Worm (Caenorhabditis elegans) whole organism, midembryonic: ENCODE data around the gene ZK809.9.

Source experiments
- T22C8.4 ChIP-seq: fragments of 200-800 bp; sonication (Bioruptor generic); IDR thresholded peaks from 2 replicates; pipeline ENCODE4 v1.3.6; 2022; ENCODE audit warnings: missing genetic modification characterization, missing compliant biosample characterization
- cog-1 ChIP-seq: sonication (generic microtip); optimal IDR thresholded peaks from 2 replicates; lab custom pipeline; 2016; ENCODE audit warnings: missing genetic modification characterization, missing compliant biosample characterization
- flt-1 ChIP-seq: fragments of 200-800 bp; sonication (Bioruptor generic); IDR thresholded peaks from 2 replicates; pipeline ENCODE4 v1.3.6; 2022; ENCODE audit warnings: missing genetic modification characterization, missing compliant biosample characterization
- klf-2 ChIP-seq: fragments of 200-800 bp; sonication (Bioruptor generic); conservative IDR thresholded peaks from 2 replicates; pipeline ENCODE4 v1.3.6; 2022; ENCODE audit warnings: missing genetic modification reagents, missing genetic modification characterization, missing compliant biosample characterization
- med-1 ChIP-seq: sonication (generic microtip); optimal IDR thresholded peaks from 2 replicates; lab custom pipeline; 2017; ENCODE audit warnings: missing genetic modification characterization, mild to moderate bottlenecking, missing compliant biosample characterization, antibody characterized with exemption, missing genetic modification reagents; ENCODE audit not compliant: insufficient read depth
- ref-1 ChIP-seq: fragments of 200-800 bp; sonication (Bioruptor generic); conservative IDR thresholded peaks from 2 replicates; pipeline ENCODE4 v1.3.6; 2022; ENCODE audit warnings: missing genetic modification reagents, missing genetic modification characterization, missing compliant biosample characterization
- tab-1 ChIP-seq: fragments of 200-800 bp; sonication (Bioruptor generic); IDR thresholded peaks from 2 replicates; pipeline ENCODE4 v1.3.6; 2022; ENCODE audit warnings: missing genetic modification characterization, missing compliant biosample characterization
- ztf-23 ChIP-seq: fragments of 200-800 bp; sonication (Bioruptor generic); IDR thresholded peaks from 2 replicates; pipeline ENCODE4 v1.3.6; 2022; ENCODE audit warnings: missing genetic modification reagents, missing genetic modification characterization, missing compliant biosample characterization
- ztf-29 ChIP-seq: fragments of 200-800 bp; sonication (Bioruptor generic); IDR thresholded peaks from 2 replicates; pipeline ENCODE4 v1.3.6; 2022; ENCODE audit warnings: missing genetic modification reagents, missing genetic modification characterization, missing compliant biosample characterization

Gene ZK809.9

DNA sequence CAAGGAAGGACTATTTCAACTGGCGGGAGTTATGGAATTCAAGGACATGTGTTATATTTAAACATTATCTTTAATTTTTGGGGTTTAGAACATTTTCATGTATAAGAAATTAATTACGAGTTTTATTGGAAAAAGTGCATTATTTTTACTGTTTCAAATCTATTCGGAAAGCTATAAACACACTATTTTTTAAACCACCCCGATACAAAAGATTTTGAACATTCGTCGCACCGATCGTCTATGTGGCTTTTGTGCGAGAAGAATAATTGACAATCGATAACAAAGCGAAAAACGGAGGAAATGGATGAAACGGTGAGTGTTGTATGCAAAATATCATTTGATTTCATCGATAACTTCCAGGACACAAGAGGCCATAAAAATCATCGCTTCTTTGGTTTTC is at the start of gene ZK809.9:
ZK809.9 (plus strand) TSS at position 301 of the 400 bp plus-strand sequence.
- no peak for TF ChIP-seq ref-1 (GFP tag; lab: Robert Waterston, UW)
- TF ChIP-seq klf-2 (GFP tag; lab: Robert Waterston, UW): no peak
- TF ChIP-seq med-1: no peak
- no peak for TF ChIP-seq flt-1 (GFP tag; lab: Robert Waterston, UW)
- TF ChIP-seq T22C8.4 (GFP tag; lab: Robert Waterston, UW): no peak
- TF ChIP-seq ztf-29 (GFP tag; lab: Robert Waterston, UW): no peak
- TF ChIP-seq ztf-23 (GFP tag; lab: Robert Waterston, UW): no peak
- TF ChIP-seq tab-1 (GFP tag; lab: Robert Waterston, UW): no peak
- TF ChIP-seq cog-1 (tag; lab: Kevin White, UChicago): no peak

DNA sequence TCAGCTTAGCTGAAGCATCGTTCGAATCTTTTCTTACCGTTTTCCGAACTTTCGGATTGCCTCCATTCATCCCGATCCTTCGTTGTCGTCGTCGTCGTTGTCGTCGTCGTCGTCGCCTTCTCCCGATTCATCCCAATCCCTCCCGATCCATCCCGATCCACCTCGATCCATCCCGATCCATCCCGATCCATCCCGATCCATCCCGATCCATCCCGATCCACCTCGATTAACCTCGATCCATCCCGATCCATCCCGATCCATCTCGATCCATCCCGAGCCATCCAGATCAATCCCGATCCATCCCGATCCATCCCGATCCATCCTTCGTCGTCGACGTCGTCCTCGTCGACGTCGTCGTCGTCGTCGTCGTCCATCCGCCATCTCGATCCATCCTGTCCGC is 48.6 kb upstream of the ZK809.9 start:
- 0 out of 2 replicates have a peak, but pooled peaks have one; percentile 21 for TF ChIP-seq ztf-29 (GFP tag; lab: Robert Waterston, UW)

DNA sequence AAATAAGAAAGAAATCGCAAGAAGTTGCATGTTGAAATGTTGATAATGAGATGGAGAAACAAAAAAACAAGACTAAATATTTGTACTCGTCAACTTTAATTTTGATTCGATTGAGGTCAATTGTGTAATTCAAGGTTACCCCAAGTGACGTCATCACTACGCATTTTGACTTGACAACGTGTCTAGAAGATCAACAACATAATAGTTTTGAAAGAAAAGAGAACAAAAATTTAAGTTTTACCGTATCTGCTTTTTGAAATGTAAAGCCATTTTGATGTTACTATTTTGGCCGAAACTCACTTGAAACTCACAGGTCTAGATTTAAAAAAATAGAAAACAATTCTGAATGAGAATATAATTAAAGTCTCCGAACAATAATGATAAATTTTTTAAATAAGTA is 44.2 kb upstream of the ZK809.9 start, which contains the start of gene dsl-5:
dsl-5 (minus strand) TSS at position 101 of the 400 bp plus-strand sequence.
- TF ChIP-seq med-1: no peak
- no peak for TF ChIP-seq ztf-29 (GFP tag; lab: Robert Waterston, UW)
- TF ChIP-seq cog-1 (tag; lab: Kevin White, UChicago): no peak
- TF ChIP-seq ref-1 (GFP tag; lab: Robert Waterston, UW): no peak
- no peak for TF ChIP-seq T22C8.4 (GFP tag; lab: Robert Waterston, UW)
- TF ChIP-seq tab-1 (GFP tag; lab: Robert Waterston, UW): no peak
- TF ChIP-seq flt-1 (GFP tag; lab: Robert Waterston, UW): no peak
- TF ChIP-seq ztf-23 (GFP tag; lab: Robert Waterston, UW): no peak
- TF ChIP-seq klf-2 (GFP tag; lab: Robert Waterston, UW): no peak

DNA sequence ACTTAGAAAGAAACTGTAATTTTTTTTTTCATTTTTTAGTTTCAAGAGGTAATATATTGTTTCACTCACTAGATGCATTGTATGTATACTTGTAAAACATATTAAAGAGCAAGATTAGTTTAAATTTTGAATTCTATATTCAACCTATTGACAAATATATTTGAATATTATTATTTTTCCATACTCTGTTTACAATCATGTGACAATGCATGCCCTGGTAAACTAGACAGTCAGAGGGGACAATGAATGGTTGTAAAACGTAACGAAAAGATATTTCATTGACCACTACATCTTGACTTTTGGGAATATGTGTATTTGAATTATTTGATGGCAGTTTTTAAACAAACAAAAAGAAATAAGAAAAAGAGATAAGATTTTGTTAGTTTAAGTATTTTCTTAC is 42.8 kb upstream of the ZK809.9 start:
- no peak for TF ChIP-seq ztf-29 (GFP tag; lab: Robert Waterston, UW)
- TF ChIP-seq cog-1 (tag; lab: Kevin White, UChicago): no peak
- no peak for TF ChIP-seq ztf-23 (GFP tag; lab: Robert Waterston, UW)
- no peak for TF ChIP-seq ref-1 (GFP tag; lab: Robert Waterston, UW)
- TF ChIP-seq flt-1 (GFP tag; lab: Robert Waterston, UW): no peak
- no peak for TF ChIP-seq T22C8.4 (GFP tag; lab: Robert Waterston, UW)
- no peak for TF ChIP-seq klf-2 (GFP tag; lab: Robert Waterston, UW)
- no peak for TF ChIP-seq tab-1 (GFP tag; lab: Robert Waterston, UW)
- no peak for TF ChIP-seq med-1

DNA sequence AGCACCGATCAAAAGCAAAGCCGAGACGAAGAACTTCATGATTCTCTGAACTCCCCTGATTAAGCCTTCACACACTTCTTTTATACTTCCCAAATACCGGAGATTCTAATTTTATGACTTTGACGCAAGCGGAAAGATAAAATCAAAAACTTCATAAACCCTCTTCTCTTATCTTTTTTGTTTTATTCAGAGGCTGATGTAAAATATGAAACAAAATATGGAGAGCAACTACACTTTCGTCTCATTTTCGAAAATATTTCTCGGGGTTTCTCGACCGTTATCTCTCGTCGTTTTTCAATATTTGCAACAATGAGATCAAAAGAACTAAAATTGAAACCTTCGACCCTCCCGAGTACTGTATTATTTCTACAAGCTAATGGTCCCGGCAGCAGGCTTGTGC is 42.0 kb upstream of the ZK809.9 start, which contains the start of gene lys-4:
lys-4 (minus strand) TSS at position 115 of the 400 bp plus-strand sequence.
- TF ChIP-seq klf-2 (GFP tag; lab: Robert Waterston, UW): no peak
- TF ChIP-seq tab-1 (GFP tag; lab: Robert Waterston, UW): no peak
- TF ChIP-seq T22C8.4 (GFP tag; lab: Robert Waterston, UW): no peak
- no peak for TF ChIP-seq ref-1 (GFP tag; lab: Robert Waterston, UW)
- TF ChIP-seq flt-1 (GFP tag; lab: Robert Waterston, UW): no peak
- TF ChIP-seq ztf-23 (GFP tag; lab: Robert Waterston, UW): no peak
- TF ChIP-seq med-1: no peak
- TF ChIP-seq ztf-29 (GFP tag; lab: Robert Waterston, UW): no peak
- no peak for TF ChIP-seq cog-1 (tag; lab: Kevin White, UChicago)

DNA sequence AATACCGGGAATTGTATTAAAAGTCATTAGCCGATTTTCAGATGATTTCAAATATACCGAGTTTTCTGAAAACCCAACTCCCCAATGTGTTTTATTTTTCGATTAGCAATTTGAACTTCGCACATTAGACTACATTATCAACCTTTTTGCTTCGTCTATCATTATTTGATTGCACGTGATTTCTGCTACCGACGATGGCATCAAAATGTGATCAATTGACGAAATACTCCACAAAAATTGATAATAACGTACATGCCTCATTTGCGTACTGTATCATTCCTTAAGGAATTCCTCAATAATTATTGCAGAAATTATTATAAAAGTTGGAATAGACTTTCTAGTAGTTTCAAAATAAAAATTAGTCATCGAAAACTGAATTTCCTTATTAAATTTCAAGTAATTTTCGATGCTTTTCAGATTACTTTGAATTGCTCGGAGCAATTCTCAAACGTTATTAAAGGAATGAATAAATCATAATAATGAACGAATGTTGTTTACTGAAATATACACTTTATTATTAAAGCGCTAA is 41.3 kb upstream of the ZK809.9 start:
- no peak for TF ChIP-seq flt-1 (GFP tag; lab: Robert Waterston, UW)
- TF ChIP-seq tab-1 (GFP tag; lab: Robert Waterston, UW): no peak
- TF ChIP-seq med-1: no peak
- no peak for TF ChIP-seq ztf-23 (GFP tag; lab: Robert Waterston, UW)
- no peak for TF ChIP-seq klf-2 (GFP tag; lab: Robert Waterston, UW)
- TF ChIP-seq T22C8.4 (GFP tag; lab: Robert Waterston, UW): no peak
- TF ChIP-seq ref-1 (GFP tag; lab: Robert Waterston, UW): no peak

DNA sequence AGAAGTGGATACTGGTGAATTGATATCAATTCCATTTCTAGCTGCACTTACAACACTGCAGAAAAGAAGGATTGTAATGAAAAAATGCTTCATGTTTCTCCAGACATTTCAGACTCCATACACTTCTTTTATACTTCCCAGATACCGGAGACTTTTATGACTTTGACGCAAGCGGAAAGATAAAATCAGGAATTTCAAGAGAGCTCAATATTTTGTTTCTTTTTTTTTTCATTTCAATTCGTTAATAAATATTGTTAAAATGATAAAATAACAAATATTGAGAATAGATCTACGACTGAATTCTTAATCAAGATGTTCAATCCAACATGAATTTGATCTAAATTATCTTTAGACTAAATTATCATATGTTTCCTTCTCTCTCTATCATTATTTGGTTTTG is 39.6 kb upstream of the ZK809.9 start, which contains the start of gene lys-5:
lys-5 (minus strand) TSS at position 101 of the 400 bp plus-strand sequence.
- TF ChIP-seq klf-2 (GFP tag; lab: Robert Waterston, UW) (no peak), ztf-29 (GFP tag; lab: Robert Waterston, UW) (no peak), flt-1 (GFP tag; lab: Robert Waterston, UW) (no peak), T22C8.4 (GFP tag; lab: Robert Waterston, UW) (no peak), ref-1 (GFP tag; lab: Robert Waterston, UW) (no peak), cog-1 (tag; lab: Kevin White, UChicago) (no peak), med-1 (no peak), tab-1 (GFP tag; lab: Robert Waterston, UW) (no peak), ztf-23 (GFP tag; lab: Robert Waterston, UW) (no peak)

DNA sequence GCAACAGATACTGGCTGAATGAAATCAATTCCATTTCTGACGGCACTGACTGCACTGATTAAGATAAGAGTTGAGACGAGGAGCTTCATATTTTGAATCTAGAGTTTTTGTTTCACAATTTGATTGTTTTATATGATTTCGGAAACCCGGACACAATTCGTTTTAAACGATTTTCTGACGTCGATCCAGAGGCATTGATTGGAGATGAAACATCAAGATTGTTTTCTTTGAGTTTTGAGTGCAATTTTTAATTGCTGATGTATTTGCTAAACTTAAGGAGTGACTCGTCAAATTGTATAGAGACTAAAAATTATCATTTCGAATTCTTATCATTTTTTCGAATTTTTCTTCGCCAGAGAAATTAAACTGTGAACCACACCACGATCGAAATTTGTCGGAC is 37.3 kb upstream of the ZK809.9 start, which contains the start of gene lys-6:
lys-6 (minus strand) TSS at position 101 of the 400 bp plus-strand sequence.
- TF ChIP-seq ztf-29 (GFP tag; lab: Robert Waterston, UW) (no peak), med-1 (no peak), flt-1 (GFP tag; lab: Robert Waterston, UW) (no peak), cog-1 (tag; lab: Kevin White, UChicago) (no peak), ztf-23 (GFP tag; lab: Robert Waterston, UW) (no peak), klf-2 (GFP tag; lab: Robert Waterston, UW) (no peak), tab-1 (GFP tag; lab: Robert Waterston, UW) (no peak)

DNA sequence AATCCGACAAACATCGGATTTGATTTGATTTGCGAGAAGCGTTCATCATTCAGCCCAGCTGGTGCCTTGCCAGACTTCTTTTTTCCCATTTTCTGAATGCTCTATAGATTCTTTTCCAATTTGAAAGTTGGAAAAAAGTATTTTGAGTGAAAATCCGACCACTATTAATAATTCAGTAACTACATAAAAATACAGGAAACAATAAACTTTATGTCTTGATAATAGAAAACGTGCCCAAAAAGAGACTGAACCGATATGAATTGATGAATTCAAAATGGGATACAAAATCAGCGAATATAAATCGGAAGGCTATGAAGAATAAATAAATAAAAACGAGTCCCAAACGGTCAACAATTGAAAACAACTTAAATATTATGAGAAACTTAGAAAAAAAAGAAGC is 33.4 kb upstream of the ZK809.9 start, which contains the start of gene F58B3.4:
F58B3.4 (minus strand) TSS at position 101 of the 400 bp plus-strand sequence.
- TF ChIP-seq med-1 (no peak), flt-1 (GFP tag; lab: Robert Waterston, UW) (no peak), ztf-29 (GFP tag; lab: Robert Waterston, UW) (no peak), ref-1 (GFP tag; lab: Robert Waterston, UW) (no peak), klf-2 (GFP tag; lab: Robert Waterston, UW) (no peak)
